Worm (Caenorhabditis elegans): ENCODE measurements around the gene nrde-2.

DNA sequence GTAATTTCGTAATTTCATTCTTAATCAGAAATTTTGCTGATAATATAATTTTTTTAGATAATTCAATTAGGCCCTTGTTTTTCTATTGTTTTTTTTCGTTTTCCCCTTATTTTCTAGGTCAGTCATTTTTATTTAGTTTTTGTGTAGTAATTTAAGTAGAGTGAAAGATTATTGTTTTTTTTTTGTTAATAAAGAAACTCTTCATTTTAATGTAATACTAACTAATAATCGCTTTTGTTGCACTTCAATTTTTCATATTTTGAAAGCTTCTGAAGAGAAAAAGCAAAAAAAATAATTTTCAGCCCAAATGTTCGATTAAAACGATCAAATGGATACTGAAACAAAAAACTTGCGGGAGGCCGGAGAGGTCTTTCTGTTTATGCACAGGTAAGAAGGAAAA, 3.5 kb upstream of the nrde-2 start, which contains the start of gene F54B3.1:
- TF ChIP-seq nfya-1 (tag; optimal IDR thresholded peaks at IDR 0.05) (no peak), ceh-19 (GFP tag; optimal IDR thresholded peaks at IDR 0.05) (no peak), C08G9.2 (tag; optimal IDR thresholded peaks at IDR 0.05) (no peak)

Data from whole organism, late embryonic.